Fruit fly (Drosophila melanogaster): ENCODE results near the gene Mpv17.

The Mpv17 gene

dm6 chr4:1026806-1027431, 2.2 kb downstream of the Mpv17 start, which contains the start of gene PlexA:
Gene PlexA, minus strand, starts transcription at chr4:1027101.
- TF ChIP-seq CG2202 (tag; optimal IDR thresholded peaks at IDR 0.05) (peak; percentile 40), ash1 (GFP tag; optimal IDR thresholded peaks at IDR 0.05) (no peak), Stat92E (GFP tag; optimal IDR thresholded peaks at IDR 0.05) (peak in 1 of 3 experiments; percentile 30), CG11398 (GFP tag; optimal IDR thresholded peaks at IDR 0.05) (no peak), emc (GFP tag; optimal IDR thresholded peaks at IDR 0.05) (no peak), gfzf (GFP tag; optimal IDR thresholded peaks at IDR 0.05) (peak; percentile 18), Deaf1 (tag; optimal IDR thresholded peaks at IDR 0.05) (no peak), CG12299 (tag; optimal IDR thresholded peaks at IDR 0.05) (peak; percentile 72), az2 (GFP tag; optimal IDR thresholded peaks at IDR 0.05) (peak; percentile 89), tup (GFP tag; optimal IDR thresholded peaks at IDR 0.05) (no peak), B-H1 (GFP tag; IDR thresholded peaks at IDR 0.05) (peak; percentile 94), cg (GFP tag; optimal IDR thresholded peaks at IDR 0.05) (no peak), exex (tag; optimal IDR thresholded peaks at IDR 0.05) (no peak), CG8359 (GFP tag; optimal IDR thresholded peaks at IDR 0.05; ENCODE audit: borderline replicate concordance) (no peak), CG4328 (GFP tag; optimal IDR thresholded peaks at IDR 0.05) (no peak), CHES-1-like (GFP tag; optimal IDR thresholded peaks at IDR 0.05) (peak; percentile 42), ewg (GFP tag; optimal IDR thresholded peaks at IDR 0.05) (peak; percentile 87), Atf-2 (GFP tag; optimal IDR thresholded peaks at IDR 0.05) (peak; percentile 7), CG11696 (GFP tag; IDR thresholded peaks at IDR 0.05) (peak; percentile 81), z (GFP tag; IDR thresholded peaks at IDR 0.05) (no peak), scrt (GFP tag; optimal IDR thresholded peaks at IDR 0.05) (peak; percentile 54), lab (GFP tag; optimal IDR thresholded peaks at IDR 0.05) (peak; percentile 78), Aef1 (GFP tag; IDR thresholded peaks at IDR 0.05) (peak; percentile 96), chn (GFP tag; optimal IDR thresholded peaks at IDR 0.05) (peak; percentile 75), CG11085 (GFP tag; IDR thresholded peaks at IDR 0.05) (peak; percentile 91), rib (GFP tag; IDR thresholded peaks at IDR 0.05) (peak; percentile 83), Sox100B (GFP tag; optimal IDR thresholded peaks at IDR 0.05) (peak; percentile 52), CG2199 (GFP tag; IDR thresholded peaks at IDR 0.05) (peak; percentile 77; the same call in 2 of the 3 replicates), E2f2 (GFP tag; IDR thresholded peaks at IDR 0.05) (peak; percentile 66), CG10431 (GFP tag; optimal IDR thresholded peaks at IDR 0.05) (peak; percentile 38), CoRest (tag; optimal IDR thresholded peaks at IDR 0.05) (peak; percentile 96), sc (optimal IDR thresholded peaks at IDR 0.05) (no peak), sc (GFP tag; optimal IDR thresholded peaks at IDR 0.05) (peak; percentile 63), CG3726 (GFP tag; IDR thresholded peaks at IDR 0.05) (no peak), Sin3A (optimal IDR thresholded peaks at IDR 0.05) (no peak), Ets97D (GFP tag; optimal IDR thresholded peaks at IDR 0.05) (peak; percentile 62), Nf-YC (tag; optimal IDR thresholded peaks at IDR 0.05) (peak; percentile 69), CG17361 (GFP tag; IDR thresholded peaks at IDR 0.05) (peak; percentile 93), CG15479 (GFP tag; optimal IDR thresholded peaks at IDR 0.05) (peak; percentile 0), CG10543 (GFP tag; optimal IDR thresholded peaks at IDR 0.05) (peak; percentile 43), crp (GFP tag; optimal IDR thresholded peaks at IDR 0.05) (peak in 1 of 2 experiments; percentile 51), Xbp1 (GFP tag; optimal IDR thresholded peaks at IDR 0.05) (peak; percentile 93), CG11695 (GFP tag; IDR thresholded peaks at IDR 0.05) (peak; percentile 86), da (GFP tag; optimal IDR thresholded peaks at IDR 0.05) (no peak), CG13287 (GFP tag; IDR thresholded peaks at IDR 0.05; ENCODE audit: partially characterized antibody) (peak; percentile 48), Bgb (GFP tag; IDR thresholded peaks at IDR 0.05; ENCODE audit: partially characterized antibody) (peak; percentile 73), CG12391 (tag; optimal IDR thresholded peaks at IDR 0.05) (peak; percentile 88), inv (GFP tag; IDR thresholded peaks at IDR 0.05; ENCODE audit: partially characterized antibody) (peak; percentile 73), gcm (GFP tag; optimal IDR thresholded peaks at IDR 0.05) (peak; percentile 29), Ets65A (GFP tag) (peak; percentile 95)
